Fruit fly (Drosophila melanogaster): ENCODE measurements around the gene Rcd-1.

Gene Rcd-1

dm6 chrX:19663859-19664728 is 25.5 kb downstream of the Rcd-1 start, which contains the start of the genes CG14223 and Ssu72 (continued):
- TF ChIP-seq tna (GFP tag; IDR thresholded peaks at IDR 0.05; ENCODE audit: partially characterized antibody) (peak; percentile 60), slbo (GFP tag; IDR thresholded peaks at IDR 0.05) (peak; percentile 44; the same call in 1 of the 2 replicates), schlank (tag; optimal IDR thresholded peaks at IDR 0.05) (no peak), CG13775 (GFP tag; optimal IDR thresholded peaks at IDR 0.05) (no peak), HLH4C (GFP tag; IDR thresholded peaks at IDR 0.05; ENCODE audit: partially characterized antibody) (peak; percentile 57), CG7556 (GFP tag; optimal IDR thresholded peaks at IDR 0.05) (no peak), sim (GFP tag; IDR thresholded peaks at IDR 0.05) (no peak), tgo (GFP tag; IDR thresholded peaks at IDR 0.05) (no peak), lilli (GFP tag; optimal IDR thresholded peaks at IDR 0.05) (no peak), cato (GFP tag; optimal IDR thresholded peaks at IDR 0.05; ENCODE audit: borderline replicate concordance) (no peak), CG10321 (GFP tag; IDR thresholded peaks at IDR 0.05) (no peak), ranshi (GFP tag; IDR thresholded peaks at IDR 0.05) (no peak), mam (GFP tag; optimal IDR thresholded peaks at IDR 0.05) (peak; percentile 19), lbe (GFP tag; optimal IDR thresholded peaks at IDR 0.05) (no peak), amos (GFP tag; IDR thresholded peaks at IDR 0.05; ENCODE audit: partially characterized antibody) (peak; percentile 87), kah (GFP tag; optimal IDR thresholded peaks at IDR 0.05) (no peak), CG2199 (GFP tag; IDR thresholded peaks at IDR 0.05) (no peak), Antp (GFP tag; optimal IDR thresholded peaks at IDR 0.05) (no peak), CG1603 (tag; optimal IDR thresholded peaks at IDR 0.05) (peak; percentile 45), CG13287 (GFP tag; IDR thresholded peaks at IDR 0.05; ENCODE audit: partially characterized antibody) (peak; percentile 84), stwl (tag; optimal IDR thresholded peaks at IDR 0.05) (peak; percentile 22), CG4730 (GFP tag; IDR thresholded peaks at IDR 0.05) (no peak), Gug (GFP tag; IDR thresholded peaks at IDR 0.05) (0 out of 4 replicates have a peak, but pooled peaks have one; percentile 13), CG12769 (tag; optimal IDR thresholded peaks at IDR 0.05) (no peak), hb (GFP tag; IDR thresholded peaks at IDR 0.05; ENCODE audit: partially characterized antibody) (peak; percentile 61; the same call in 1 of the 3 replicates), ERR (GFP tag; optimal IDR thresholded peaks at IDR 0.05) (no peak), CG17802 (tag; optimal IDR thresholded peaks at IDR 0.05) (no peak), NC2α (GFP tag; optimal IDR thresholded peaks at IDR 0.05) (no peak), row (GFP tag; IDR thresholded peaks at IDR 0.05) (peak; percentile 34), CG6791 (GFP tag; IDR thresholded peaks at IDR 0.05; ENCODE audit: partially characterized antibody) (peak; percentile 78), ftz-f1 (GFP tag; optimal IDR thresholded peaks at IDR 0.05) (no peak), CG16813 (GFP tag; IDR thresholded peaks at IDR 0.05; ENCODE audit: partially characterized antibody) (peak; percentile 75), CG9932 (GFP tag; IDR thresholded peaks at IDR 0.05) (peak; percentile 58), Sry-β (GFP tag; optimal IDR thresholded peaks at IDR 0.05) (no peak), chif (GFP tag; optimal IDR thresholded peaks at IDR 0.05) (no peak), CG6854 (GFP tag; optimal IDR thresholded peaks at IDR 0.05) (no peak), CG11456 (GFP tag; IDR thresholded peaks at IDR 0.05) (no peak), pzg (GFP tag; optimal IDR thresholded peaks at IDR 0.05) (peak; percentile 59), Mrtf (GFP tag; IDR thresholded peaks at IDR 0.05) (no peak), CG1832 (GFP tag; optimal IDR thresholded peaks at IDR 0.05) (no peak), Mad (GFP tag; optimal IDR thresholded peaks at IDR 0.05) (no peak), CG14441 (GFP tag; IDR thresholded peaks at IDR 0.05) (no peak), CG33213 (GFP tag; optimal IDR thresholded peaks at IDR 0.05) (no peak), Scr (GFP tag; IDR thresholded peaks at IDR 0.05; ENCODE audit: partially characterized antibody) (peak; percentile 84), ato (GFP tag; IDR thresholded peaks at IDR 0.05; ENCODE audit: partially characterized antibody) (peak; percentile 64), CG42726 (GFP tag; IDR thresholded peaks at IDR 0.05; ENCODE audit: partially characterized antibody) (peak; percentile 64; the same call in 1 of the 2 replicates), CG4707 (GFP tag; optimal IDR thresholded peaks at IDR 0.05) (no peak), CG14050 (GFP tag; IDR thresholded peaks at IDR 0.05) (no peak)

Data from whole organism, embryonic.